Worm (Caenorhabditis elegans) whole organism, young adult: Measurements from ENCODE around the gene zipt-2.1.

Source experiments
- F49E8.2 ChIP-seq: sonication (generic microtip); optimal IDR thresholded peaks from 3 replicates; lab custom pipeline; 2017; ENCODE audit warnings: missing genetic modification characterization, mild to moderate bottlenecking, missing compliant biosample characterization, antibody characterized with exemption, moderate library complexity; ENCODE audit not compliant: insufficient read depth
- F57A8.1 ChIP-seq: fragments of 200-800 bp; sonication (Bioruptor generic); optimal IDR thresholded peaks from 2 replicates; lab custom pipeline; 2018; ENCODE audit warnings: mild to moderate bottlenecking, missing genetic modification characterization, moderate library complexity, missing compliant biosample characterization
- T26A5.8 ChIP-seq: sonication (generic microtip); optimal IDR thresholded peaks from 2 replicates; lab custom pipeline; 2016; ENCODE audit warnings: missing genetic modification characterization, missing compliant biosample characterization
- akir-1 ChIP-seq: fragments of 200-800 bp; sonication (Bioruptor generic); optimal IDR thresholded peaks from 2 replicates; lab custom pipeline; 2018; ENCODE audit warnings: mild to moderate bottlenecking, missing genetic modification characterization, moderate library complexity, missing compliant biosample characterization
- ama-1 ChIP-seq, 3 experiments: fragments of 150-350 bp in 1 of 3; sonication (generic microtip) in 2 of 3; optimal IDR thresholded peaks; 2 replicates each; lab custom pipeline; 2014 to 2018; ENCODE audit warnings: missing biosample characterization in 2 of 3, missing genetic modification characterization in 2 of 3, missing genetic modification reagents in 2 of 3
- attf-3 ChIP-seq: fragments of 200-800 bp; sonication (Bioruptor generic); conservative IDR thresholded peaks from 2 replicates; pipeline ENCODE4 v1.3.6; 2022; ENCODE audit warnings: missing genetic modification reagents, missing genetic modification characterization, missing compliant biosample characterization
- cebp-2 ChIP-seq: fragments of 200-800 bp; sonication (Bioruptor generic); IDR thresholded peaks from 2 replicates; pipeline ENCODE4 v1.3.6; 2022; ENCODE audit warnings: missing genetic modification characterization, missing compliant biosample characterization
- chd-7 ChIP-seq: sonication (generic microtip); optimal IDR thresholded peaks from 2 replicates; lab custom pipeline; 2016; ENCODE audit warnings: mild to moderate bottlenecking, missing genetic modification characterization, moderate library complexity, missing compliant biosample characterization
- egrh-3 ChIP-seq: fragments of 200-800 bp; sonication (Bioruptor generic); IDR thresholded peaks from 2 replicates; pipeline ENCODE4 v1.3.6; 2022; ENCODE audit warnings: missing genetic modification reagents, missing genetic modification characterization, missing compliant biosample characterization
- nhr-27 ChIP-seq: fragments of 200-800 bp; sonication (Bioruptor generic); optimal IDR thresholded peaks from 2 replicates; lab custom pipeline; 2018; ENCODE audit warnings: mild to moderate bottlenecking, missing genetic modification characterization, moderate library complexity, missing compliant biosample characterization
- pha-4 ChIP-seq: fragments of 150-350 bp; sonication (generic microtip); optimal IDR thresholded peaks from 2 replicates; lab custom pipeline; 2014; ENCODE audit warnings: missing biosample characterization, missing genetic modification reagents, missing genetic modification characterization
- unc-130 ChIP-seq: sonication (generic microtip); optimal IDR thresholded peaks from 2 replicates; lab custom pipeline; 2016; ENCODE audit warnings: missing genetic modification reagents, missing genetic modification characterization, missing compliant biosample characterization

DNA sequence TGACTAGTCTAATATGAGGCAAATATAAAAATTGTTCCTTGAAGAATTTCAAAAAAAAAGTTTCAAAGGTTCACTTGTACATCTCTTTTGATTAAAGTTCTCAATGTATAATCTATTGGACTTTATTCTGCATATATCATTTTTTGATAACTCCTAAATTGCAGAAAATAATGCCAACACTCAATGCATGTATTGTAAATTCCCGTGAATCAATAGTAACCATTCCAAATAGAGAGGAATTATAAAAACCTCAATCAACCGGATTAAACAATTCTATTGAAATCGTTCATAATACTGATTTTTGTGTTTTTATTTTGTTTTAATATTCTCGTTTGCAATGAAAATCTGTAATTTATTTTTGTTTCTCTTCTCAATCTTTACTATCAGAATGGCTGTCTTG lies 34.4 kb upstream of the zipt-2.1 start, which contains the start of gene T25B9.12:
- TF ChIP-seq chd-7 (tag; lab: Kevin White, UChicago): no peak
- TF ChIP-seq pha-4 (tag; lab: Kevin White, UChicago): no peak
- TF ChIP-seq nhr-27 (tag; lab: Kevin White, UChicago): no peak
- no peak for TF ChIP-seq attf-3 (GFP tag; lab: Robert Waterston, UW)
- no peak for TF ChIP-seq cebp-2 (GFP tag; lab: Robert Waterston, UW)
- no peak for TF ChIP-seq F57A8.1
- no peak for TF ChIP-seq unc-130 (GFP tag; lab: Kevin White, UChicago)
- TF ChIP-seq akir-1 (GFP tag; lab: Kevin White, UChicago): no peak
- TF ChIP-seq F49E8.2 (tag; lab: Kevin White, UChicago): no peak
- no peak for TF ChIP-seq T26A5.8
- no peak for TF ChIP-seq egrh-3 (GFP tag; lab: Robert Waterston, UW)
- TF ChIP-seq ama-1 (optimal IDR thresholded peaks at IDR 0.05; lab: Kevin White, UChicago): no peak
- TF ChIP-seq ama-1 (GFP tag; optimal IDR thresholded peaks at IDR 0.05; lab: Kevin White, UChicago): no peak
